Fruit fly (Drosophila melanogaster) whole organism: ENCODE measurements around the gene Jon65Aii.

ENCODE experiments used
- Dll ChIP-seq: fragments of >200 bp; optimal IDR thresholded peaks from 2 replicates; lab custom pipeline; 2017
- psq ChIP-seq: fragments of >200 bp; optimal IDR thresholded peaks from 2 replicates; lab custom pipeline; 2017

dm6 chr3L:6062860-6063607 is 10.9 kb downstream of the Jon65Aii start, which contains the start of gene CG10472:
- TF ChIP-seq psq (lab: Kevin White, UChicago) (no peak), Dll (no peak)
